Worm (Caenorhabditis elegans): Measurements from ENCODE around the gene nas-16.
"Not testable (repeated sequence)": the region's sequence is repeated elsewhere in the genome, so short reads cannot be mapped to it uniquely, and the experiment has no call there.

nas-16 gene

DNA sequence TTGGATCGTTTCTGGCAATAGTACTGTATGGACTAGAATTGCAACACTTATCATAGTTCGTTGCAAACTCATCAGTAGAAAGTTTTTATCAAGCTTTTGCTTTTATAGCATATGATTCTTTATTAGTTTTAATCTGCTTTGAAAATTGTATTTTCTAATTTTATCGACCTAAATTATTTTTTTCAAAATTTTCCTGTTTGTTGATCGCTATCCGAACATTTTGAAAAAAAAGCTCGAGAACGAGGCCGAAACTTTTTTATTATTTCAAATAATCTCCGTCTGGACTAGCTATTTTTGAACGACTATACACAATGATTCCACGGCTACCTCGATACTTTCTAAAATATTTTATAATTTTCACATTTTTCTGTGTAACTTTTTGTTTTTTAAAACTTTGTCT lies 5.7 kb upstream of the nas-16 start, which contains the start of gene F55C10.4:
F55C10.4 (plus strand) TSS at position 301 of the 400 bp plus-strand sequence.
- TF ChIP-seq nfya-1 (tag; optimal IDR thresholded peaks at IDR 0.05; ENCODE audit: insufficient read depth), result no peak
- no peak for TF ChIP-seq pha-4 (tag; optimal IDR thresholded peaks at IDR 0.05)
- TF ChIP-seq snpc-4 (tag; optimal IDR thresholded peaks at IDR 0.05), result no peak
- TF ChIP-seq ZK546.5 (tag; optimal IDR thresholded peaks at IDR 0.05), result no peak
- TF ChIP-seq sea-2 (GFP tag; optimal IDR thresholded peaks at IDR 0.05), result no peak
- TF ChIP-seq egl-5 (tag; optimal IDR thresholded peaks at IDR 0.05), result no peak
- TF ChIP-seq tbx-2 (tag; optimal IDR thresholded peaks at IDR 0.05), result no peak
- no peak for TF ChIP-seq lin-15B (tag; optimal IDR thresholded peaks at IDR 0.05)
- TF ChIP-seq fos-1 (tag; optimal IDR thresholded peaks at IDR 0.05), result no peak
- no peak for TF ChIP-seq nhr-25 (tag; optimal IDR thresholded peaks at IDR 0.05)
- no peak for TF ChIP-seq daf-12 (tag; optimal IDR thresholded peaks at IDR 0.05)
- TF ChIP-seq nhr-28 (tag; optimal IDR thresholded peaks at IDR 0.05), result no peak
- no peak for TF ChIP-seq elt-1 (tag; optimal IDR thresholded peaks at IDR 0.05)
- TF ChIP-seq nhr-237 (tag; optimal IDR thresholded peaks at IDR 0.05), result no peak

DNA sequence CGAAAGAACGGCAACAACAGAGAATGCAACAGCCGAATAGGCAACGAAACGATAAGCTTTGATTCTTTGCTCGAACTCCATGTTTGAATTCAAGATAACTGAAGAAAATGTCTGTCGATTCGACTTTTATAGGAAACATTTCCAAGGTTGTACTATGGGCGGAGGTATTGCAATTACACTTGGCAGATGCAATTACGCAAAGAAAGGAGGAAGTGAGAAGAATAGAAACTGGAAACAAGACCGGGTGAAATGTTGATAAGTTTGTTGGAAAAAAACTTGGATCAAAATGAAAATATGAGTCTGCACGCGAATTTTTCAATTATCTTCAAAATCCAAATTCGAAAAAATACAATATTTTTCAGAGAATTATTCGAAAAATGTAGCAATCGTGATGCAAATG lies 2.3 kb upstream of the nas-16 start, which contains the start of gene col-155:
col-155 (minus strand) TSS at position 101 of the 400 bp plus-strand sequence.
- TF ChIP-seq nhr-76 (tag; optimal IDR thresholded peaks at IDR 0.05) (no peak), mdl-1 (tag; optimal IDR thresholded peaks at IDR 0.05) (no peak), pqm-1 (tag; optimal IDR thresholded peaks at IDR 0.05) (no peak), ztf-4 (tag; optimal IDR thresholded peaks at IDR 0.05) (no peak), R02D3.7 (tag; optimal IDR thresholded peaks at IDR 0.05) (no peak), nhr-77 (tag; optimal IDR thresholded peaks at IDR 0.05) (no peak), nhr-43 (tag; optimal IDR thresholded peaks at IDR 0.05; ENCODE audit: poor library complexity, severe bottlenecking) (no peak), nhr-67 (tag; optimal IDR thresholded peaks at IDR 0.05) (no peak), ceh-9 (tag; optimal IDR thresholded peaks at IDR 0.05) (no peak)

DNA sequence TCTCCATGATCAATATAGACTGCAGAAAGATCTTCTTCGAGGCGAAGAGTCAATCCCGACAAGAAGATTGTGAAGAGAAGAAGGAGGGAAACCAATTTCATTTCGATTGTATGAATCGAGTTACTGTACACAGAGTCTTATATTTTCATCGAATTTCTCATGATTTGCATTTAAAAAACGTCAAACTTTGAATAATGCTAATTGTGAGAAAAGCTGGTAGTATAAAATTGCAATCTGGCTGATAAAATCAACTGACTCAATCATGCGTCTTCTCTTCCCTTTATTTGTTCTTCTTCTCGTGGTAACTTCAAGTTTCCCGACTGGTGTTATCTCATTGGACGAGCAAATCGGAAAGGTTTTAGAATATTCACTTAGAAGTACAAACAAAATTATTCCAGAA lies 1.7 kb upstream of the nas-16 start, which contains the start of the genes K03B8.11 and K03B8.14:
K03B8.11 (minus strand) TSS at position 101 of the 400 bp plus-strand sequence.
K03B8.14 (plus strand) TSS at position 110 of the 400 bp plus-strand sequence.
- TF ChIP-seq snpc-4 (tag; optimal IDR thresholded peaks at IDR 0.05) (no peak), skn-1 (tag; optimal IDR thresholded peaks at IDR 0.05) (no peak), elt-2 (tag; optimal IDR thresholded peaks at IDR 0.05) (no peak), aly-2 (tag; optimal IDR thresholded peaks at IDR 0.05) (no peak)

DNA sequence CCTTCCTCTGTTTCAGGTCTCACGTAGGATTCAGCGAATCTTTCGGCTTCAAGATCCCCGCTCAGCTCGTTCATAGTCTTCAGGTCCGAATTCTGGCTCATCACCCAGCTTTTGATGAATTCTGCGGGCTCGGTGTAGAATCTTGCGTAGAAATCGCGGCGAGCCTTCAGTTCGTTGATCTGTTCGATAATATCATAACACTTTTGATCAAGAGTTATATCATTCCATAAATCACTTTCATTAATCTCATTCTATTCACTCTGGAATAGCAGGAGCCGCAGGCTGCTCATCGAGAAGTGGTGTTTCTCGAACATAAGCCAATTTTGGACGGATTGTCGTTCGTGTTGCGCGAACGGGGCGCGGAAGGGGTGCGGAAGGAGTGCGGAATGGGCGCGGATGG lies 2.9 kb downstream of the nas-16 start, which contains the start of gene K03B8.4:
K03B8.4 (minus strand) TSS at position 101 of the 400 bp plus-strand sequence.
- TF ChIP-seq pha-4, nhr-77, pqm-1 (tag; optimal IDR thresholded peaks at IDR 0.05): not testable (repeated sequence)

DNA sequence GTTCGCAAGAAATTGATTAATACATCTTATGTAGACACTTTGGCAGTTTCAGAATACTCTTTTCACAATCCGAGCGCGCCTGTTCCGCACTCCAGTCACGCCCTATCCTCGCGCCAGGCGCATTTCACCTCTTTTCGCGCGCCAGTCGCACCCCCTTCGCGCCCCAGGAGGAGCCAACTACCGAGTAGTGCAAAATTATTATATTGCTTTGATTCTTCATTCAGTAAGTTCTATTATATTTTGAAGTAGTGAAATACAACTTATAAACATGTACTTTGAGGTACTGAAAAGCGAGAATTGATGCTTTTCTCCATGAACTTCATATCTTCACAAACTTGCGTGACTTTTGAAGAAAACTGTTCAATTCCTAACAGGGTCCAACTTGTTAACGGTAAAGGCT lies 4.0 kb downstream of the nas-16 start, which contains the start of gene nas-18:
nas-18 (plus strand) TSS at position 301 of the 400 bp plus-strand sequence.
- TF ChIP-seq aly-2, nhr-25, egl-5 (tag; optimal IDR thresholded peaks at IDR 0.05): not testable (repeated sequence)

DNA sequence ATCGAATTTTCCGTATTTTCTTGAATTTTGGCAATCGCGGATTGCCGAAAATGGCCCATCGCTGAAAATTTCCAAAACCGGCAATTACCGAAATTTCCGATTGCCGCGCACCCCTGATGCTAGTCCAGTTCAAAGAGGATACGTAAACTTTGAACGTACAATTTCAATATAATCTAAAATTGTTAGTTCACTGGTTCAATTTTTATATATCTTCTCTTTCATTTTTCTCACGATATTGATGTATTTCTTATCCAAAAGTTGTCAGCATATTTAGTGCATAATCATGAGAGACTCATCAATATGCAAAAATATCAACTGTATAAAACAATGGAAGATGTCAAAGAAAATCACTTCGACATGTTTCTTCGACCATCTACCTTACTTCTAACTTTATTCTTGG lies 6.5 kb downstream of the nas-16 start, which contains the start of gene nas-17:
nas-17 (plus strand) TSS at position 301 of the 400 bp plus-strand sequence.
- TF ChIP-seq nhr-67 (tag; optimal IDR thresholded peaks at IDR 0.05) (no peak), R02D3.7 (tag; optimal IDR thresholded peaks at IDR 0.05) (no peak), ceh-16 (tag; optimal IDR thresholded peaks at IDR 0.05) (no peak), zag-1 (tag; optimal IDR thresholded peaks at IDR 0.05) (no peak), ceh-9 (tag; optimal IDR thresholded peaks at IDR 0.05) (no peak), ceh-28 (tag; optimal IDR thresholded peaks at IDR 0.05) (no peak), nhr-25 (tag; optimal IDR thresholded peaks at IDR 0.05) (no peak), nhr-23 (tag; optimal IDR thresholded peaks at IDR 0.05) (no peak), nhr-12 (tag; optimal IDR thresholded peaks at IDR 0.05) (no peak), pqm-1 (tag; optimal IDR thresholded peaks at IDR 0.05) (no peak), fos-1 (tag; optimal IDR thresholded peaks at IDR 0.05) (no peak), snpc-4 (tag; optimal IDR thresholded peaks at IDR 0.05) (no peak), eor-1 (tag; optimal IDR thresholded peaks at IDR 0.05) (no peak), hmg-11 (tag; optimal IDR thresholded peaks at IDR 0.05) (no peak), lsy-12 (tag; optimal IDR thresholded peaks at IDR 0.05) (no peak), ama-1 (optimal IDR thresholded peaks at IDR 0.05) (no peak)
